Worm (Caenorhabditis elegans) whole organism, late embryonic: Measurements from ENCODE around the gene ceh-20.

Experiments
- C08G9.2 ChIP-seq: sonication (generic microtip); optimal IDR thresholded peaks from 2 replicates; lab custom pipeline; 2016; ENCODE audit warnings: mild to moderate bottlenecking, missing genetic modification characterization, moderate library complexity, missing compliant biosample characterization
- K09A11.1 ChIP-seq: sonication (generic microtip); optimal IDR thresholded peaks from 2 replicates; lab custom pipeline; 2017; ENCODE audit warnings: antibody characterized with exemption, mild to moderate bottlenecking, missing genetic modification characterization, missing compliant biosample characterization; ENCODE audit not compliant: insufficient read depth
- ceh-9 ChIP-seq: sonication (generic microtip); optimal IDR thresholded peaks from 2 replicates; lab custom pipeline; 2016; ENCODE audit warnings: mild to moderate bottlenecking, missing genetic modification characterization, inconsistent platforms, missing compliant biosample characterization
- dve-1 ChIP-seq: sonication (generic microtip); optimal IDR thresholded peaks from 2 replicates; lab custom pipeline; 2017; ENCODE audit warnings: antibody characterized with exemption, mild to moderate bottlenecking, missing genetic modification characterization, missing compliant biosample characterization
- elt-2 ChIP-seq: sonication (generic microtip); optimal IDR thresholded peaks from 2 replicates; lab custom pipeline; 2016; ENCODE audit warnings: missing genetic modification reagents, missing genetic modification characterization, missing compliant biosample characterization
- nfya-1 ChIP-seq: sonication (generic microtip); optimal IDR thresholded peaks from 2 replicates; lab custom pipeline; 2017; ENCODE audit warnings: missing genetic modification characterization, mild to moderate bottlenecking, missing compliant biosample characterization, antibody characterized with exemption, moderate library complexity
- pha-4 ChIP-seq: fragments of 150-350 bp; optimal IDR thresholded peaks from 2 replicates; lab custom pipeline; 2018; ENCODE audit warnings: missing biosample characterization, missing genetic modification reagents, missing genetic modification characterization
- unc-42 ChIP-seq: sonication (generic microtip); optimal IDR thresholded peaks from 2 replicates; lab custom pipeline; 2016; ENCODE audit warnings: missing genotype, missing genetic modification characterization, missing compliant biosample characterization

DNA sequence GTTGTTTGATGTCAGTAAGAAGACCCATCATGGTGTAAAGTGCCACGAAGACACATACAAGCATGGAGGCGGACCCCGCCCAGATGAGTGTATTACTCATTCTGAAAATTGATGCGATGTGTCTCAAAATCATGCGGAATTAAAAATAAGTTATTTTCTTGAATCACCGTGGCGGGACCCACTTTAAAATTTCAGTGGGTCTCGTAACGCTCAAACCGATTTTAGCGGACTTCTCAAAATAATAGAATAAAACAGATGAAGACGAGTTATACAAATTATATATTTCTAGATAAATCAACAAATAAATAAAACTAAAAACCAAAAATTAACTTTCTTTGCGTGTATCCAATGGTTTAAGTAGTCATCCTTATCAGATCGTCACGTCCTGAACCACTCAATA is 40.8 kb downstream of the ceh-20 start, which contains the start of gene col-8:
- no peak for TF ChIP-seq elt-2 (tag; lab: Kevin White, UChicago)
- no peak for TF ChIP-seq nfya-1 (tag; lab: Kevin White, UChicago)
- no peak for TF ChIP-seq ceh-9 (tag; lab: Kevin White, UChicago)
- no peak for TF ChIP-seq dve-1 (tag; lab: Kevin White, UChicago)
- no peak for TF ChIP-seq C08G9.2 (tag; lab: Kevin White, UChicago)
- no peak for TF ChIP-seq pha-4 (tag; lab: Kevin White, UChicago)
- TF ChIP-seq K09A11.1 (tag; lab: Kevin White, UChicago), result no peak
- TF ChIP-seq unc-42 (tag; lab: Kevin White, UChicago), result no peak
